Worm (Caenorhabditis elegans): ENCODE results near the gene cyp-33D3.

cyp-33D3 gene

DNA sequence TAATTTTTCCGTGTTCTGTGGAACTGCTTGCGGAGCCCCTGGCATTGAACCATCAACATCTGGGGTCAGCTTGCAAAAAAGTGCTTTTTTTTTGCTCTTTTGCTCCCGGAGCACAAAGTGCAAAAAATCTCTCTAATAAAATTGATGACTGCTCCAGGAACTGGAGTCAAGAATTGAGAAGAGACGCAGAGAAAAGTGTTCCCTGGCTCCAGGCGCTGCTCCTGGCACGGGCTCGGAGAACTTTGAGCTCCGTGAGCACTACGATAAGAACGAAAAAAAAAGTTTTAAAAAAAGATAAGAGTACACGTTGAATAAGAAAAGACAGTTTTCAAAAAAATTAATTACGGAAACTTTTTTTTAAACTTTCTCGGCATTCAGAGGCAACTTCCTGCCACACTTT lies 54.3 kb downstream of the cyp-33D3 start:
- TF ChIP-seq snpc-4 (tag; optimal IDR thresholded peaks at IDR 0.05) (no peak), M03D4.4 (tag; optimal IDR thresholded peaks at IDR 0.05) (no peak), sem-2 (GFP tag; optimal IDR thresholded peaks at IDR 0.05) (no peak), nhr-2 (tag; optimal IDR thresholded peaks at IDR 0.05) (no peak), lin-32 (GFP tag; optimal IDR thresholded peaks at IDR 0.05) (no peak), nhr-237 (tag; optimal IDR thresholded peaks at IDR 0.05) (no peak), mab-5 (tag; optimal IDR thresholded peaks at IDR 0.05) (no peak), tbx-8 (GFP tag; optimal IDR thresholded peaks at IDR 0.05) (no peak), nhr-12 (tag; optimal IDR thresholded peaks at IDR 0.05) (no peak), sptf-1 (tag; optimal IDR thresholded peaks at IDR 0.05) (no peak), bed-3 (GFP tag; optimal IDR thresholded peaks at IDR 0.05) (no peak), ceh-39 (tag; optimal IDR thresholded peaks at IDR 0.05) (no peak), unc-120 (tag; optimal IDR thresholded peaks at IDR 0.05; ENCODE audit: poor library complexity, severe bottlenecking) (no peak), drap-1 (GFP tag; optimal IDR thresholded peaks at IDR 0.05) (no peak), lin-13 (tag; optimal IDR thresholded peaks at IDR 0.05) (no peak), zip-8 (tag; optimal IDR thresholded peaks at IDR 0.05) (no peak)
